Fruit fly (Drosophila melanogaster) whole organism, embryonic: ENCODE measurements around the gene kraken.

ENCODE experiments used
- Atf3 ChIP-seq: fragments of 200-800 bp; sonication (Bioruptor generic); optimal IDR thresholded peaks from 3 replicates; lab custom pipeline; 2016; ENCODE audit warnings: missing biosample characterization, missing genetic modification characterization
- Blimp-1 ChIP-seq: fragments of 200-800 bp; sonication (Bioruptor generic); optimal IDR thresholded peaks from 3 replicates; lab custom pipeline; 2018; ENCODE audit warnings: missing biosample characterization, missing genetic modification characterization, mild to moderate bottlenecking, moderate library complexity, missing genetic modification reagents
- Bteb2 ChIP-seq: fragments of 200-800 bp; sonication (Bioruptor generic); optimal IDR thresholded peaks from 2 replicates; lab custom pipeline; 2016; ENCODE audit warnings: missing biosample characterization, missing genetic modification characterization
- CG10274 ChIP-seq: fragments of 200-800 bp; sonication (Bioruptor generic); optimal IDR thresholded peaks from 3 replicates; lab custom pipeline; 2017; ENCODE audit warnings: missing biosample characterization, mild to moderate bottlenecking, missing genetic modification characterization
- CG10543 ChIP-seq: fragments of 200-800 bp; sonication (Bioruptor generic); optimal IDR thresholded peaks from 3 replicates; lab custom pipeline; 2017; ENCODE audit warnings: missing biosample characterization, mild to moderate bottlenecking, missing genetic modification characterization, moderate library complexity
- CG13624 ChIP-seq: fragments of 200-800 bp; sonication (Bioruptor generic); optimal IDR thresholded peaks from 2 replicates; lab custom pipeline; 2016; ENCODE audit warnings: missing biosample characterization, missing genetic modification characterization
- CG14050 ChIP-seq: fragments of 200-800 bp; sonication (Bioruptor generic); IDR thresholded peaks from 3 replicates; pipeline ENCODE4 v1.3.6; 2022; ENCODE audit warnings: missing biosample characterization, missing genetic modification characterization
- CG14860 ChIP-seq: fragments of 200-800 bp; sonication (Bioruptor generic); IDR thresholded peaks from 3 replicates; pipeline ENCODE4 v1.3.6; 2022; ENCODE audit warnings: missing biosample characterization, missing genetic modification characterization; ENCODE audit not compliant: partially characterized antibody
- CG15696 ChIP-seq: fragments of 200-800 bp; sonication (Bioruptor generic); optimal IDR thresholded peaks from 2 replicates; lab custom pipeline; 2019; ENCODE audit warnings: missing biosample characterization, mild to moderate bottlenecking, missing genetic modification characterization, moderate library complexity
- CG1602 ChIP-seq: fragments of 200-800 bp; sonication (Bioruptor generic); optimal IDR thresholded peaks from 3 replicates; lab custom pipeline; 2016; ENCODE audit warnings: missing biosample characterization, missing genetic modification characterization
- CG2129 ChIP-seq: fragments of 200-800 bp; sonication (Bioruptor generic); IDR thresholded peaks from 2 replicates; pipeline ENCODE4 v1.3.6; 2022; ENCODE audit warnings: missing biosample characterization, missing genetic modification characterization; ENCODE audit not compliant: partially characterized antibody
- CG30020 ChIP-seq: fragments of 200-800 bp; optimal IDR thresholded peaks from 2 replicates; lab custom pipeline; 2019; ENCODE audit warnings: missing biosample characterization, mild to moderate bottlenecking, missing genetic modification characterization, moderate library complexity
- CG4404 ChIP-seq: fragments of 200-800 bp; sonication (Bioruptor generic); IDR thresholded peaks from 2 replicates; pipeline ENCODE4 v1.3.6; 2022; ENCODE audit warnings: missing biosample characterization, missing genetic modification characterization
- CG4820 ChIP-seq: fragments of 200-800 bp; sonication (Bioruptor generic); optimal IDR thresholded peaks from 3 replicates; lab custom pipeline; 2016; ENCODE audit warnings: missing biosample characterization, missing genetic modification characterization
- CG5953 ChIP-seq: fragments of 200-800 bp; sonication (Bioruptor generic); IDR thresholded peaks from 2 replicates; pipeline ENCODE4 v1.3.6; 2022; ENCODE audit warnings: missing biosample characterization, missing genetic modification characterization
- CG6175 ChIP-seq: fragments of 200-800 bp; sonication (Bioruptor generic); IDR thresholded peaks from 3 replicates; pipeline ENCODE4 v1.3.6; 2022; ENCODE audit warnings: missing biosample characterization, missing genetic modification characterization
- CG6272 ChIP-seq: fragments of 200-800 bp; sonication (Bioruptor generic); IDR thresholded peaks from 2 replicates; pipeline ENCODE4 v1.3.6; 2022; ENCODE audit warnings: missing biosample characterization, missing genetic modification characterization
- CG6689 ChIP-seq: fragments of 200-800 bp; sonication (Bioruptor generic); IDR thresholded peaks from 2 replicates; pipeline ENCODE4 v1.3.6; 2022; ENCODE audit warnings: missing biosample characterization, missing genetic modification characterization
- CG7271 ChIP-seq: fragments of 200-800 bp; sonication (Bioruptor generic); optimal IDR thresholded peaks from 2 replicates; lab custom pipeline; 2018; ENCODE audit warnings: missing biosample characterization, mild to moderate bottlenecking, missing genetic modification characterization, moderate library complexity
- CG7963 ChIP-seq: fragments of 200-800 bp; sonication (Bioruptor generic); IDR thresholded peaks from 3 replicates; pipeline ENCODE4 v1.3.6; 2022; ENCODE audit warnings: missing biosample characterization, missing genetic modification characterization; ENCODE audit not compliant: partially characterized antibody
- CG8089 ChIP-seq: fragments of 200-800 bp; sonication (Bioruptor generic); optimal IDR thresholded peaks from 3 replicates; lab custom pipeline; 2016; ENCODE audit warnings: missing biosample characterization, missing genetic modification characterization
- CG8388 ChIP-seq: fragments of 200-800 bp; sonication (Bioruptor generic); optimal IDR thresholded peaks from 2 replicates; lab custom pipeline; 2019; ENCODE audit warnings: missing biosample characterization, mild to moderate bottlenecking, missing genetic modification characterization, moderate library complexity
- CG8924 ChIP-seq: fragments of 200-800 bp; optimal IDR thresholded peaks from 3 replicates; lab custom pipeline; 2019; ENCODE audit warnings: missing biosample characterization, mild to moderate bottlenecking, missing genetic modification characterization, moderate library complexity
- CG9817 ChIP-seq: fragments of 200-800 bp; sonication (Bioruptor generic); optimal IDR thresholded peaks from 2 replicates; lab custom pipeline; 2018; ENCODE audit warnings: missing biosample characterization, mild to moderate bottlenecking, missing genetic modification characterization, moderate library complexity
- Chrac-16 ChIP-seq: fragments of 200-800 bp; sonication (Bioruptor generic); optimal IDR thresholded peaks from 3 replicates; lab custom pipeline; 2016; ENCODE audit warnings: missing biosample characterization, missing genetic modification characterization
- Dbx ChIP-seq: fragments of 200-800 bp; sonication (Bioruptor generic); IDR thresholded peaks from 3 replicates; pipeline ENCODE4 v1.3.6; 2022; ENCODE audit warnings: missing biosample characterization, missing genetic modification characterization
- HLH4C ChIP-seq: fragments of 200-800 bp; sonication (Bioruptor generic); IDR thresholded peaks from 3 replicates; pipeline ENCODE4 v1.3.6; 2022; ENCODE audit warnings: missing biosample characterization, missing genetic modification characterization; ENCODE audit not compliant: partially characterized antibody
- HLHmδ ChIP-seq: fragments of 200-800 bp; sonication (Bioruptor generic); optimal IDR thresholded peaks from 2 replicates; lab custom pipeline; 2018; ENCODE audit warnings: missing biosample characterization, mild to moderate bottlenecking, missing genetic modification characterization, moderate library complexity
- HmgD ChIP-seq: fragments of 200-800 bp; sonication (Bioruptor generic); optimal IDR thresholded peaks from 3 replicates; lab custom pipeline; 2016; ENCODE audit warnings: missing biosample characterization, missing genetic modification characterization
- Hsf ChIP-seq: fragments of 200-800 bp; sonication (Bioruptor generic); optimal IDR thresholded peaks from 3 replicates; lab custom pipeline; 2016; ENCODE audit warnings: missing biosample characterization, missing genetic modification characterization
- Lhr ChIP-seq: fragments of 200-800 bp; sonication (Bioruptor generic); optimal IDR thresholded peaks from 3 replicates; lab custom pipeline; 2017; ENCODE audit warnings: mild to moderate bottlenecking, missing biosample characterization, missing genetic modification reagents, missing genetic modification characterization
- Med ChIP-seq: fragments of 200-800 bp; sonication (Bioruptor generic); peaks from one replicate; lab custom pipeline; 2016; ENCODE audit warnings: missing biosample characterization, missing genetic modification characterization, mild to moderate bottlenecking, inconsistent platforms, moderate library complexity
- NC2β ChIP-seq: fragments of 200-800 bp; sonication (Bioruptor generic); optimal IDR thresholded peaks from 2 replicates; lab custom pipeline; 2016; ENCODE audit warnings: missing biosample characterization, missing genetic modification characterization
- Sox102F ChIP-seq: fragments of 200-800 bp; sonication (Bioruptor generic); optimal IDR thresholded peaks from 2 replicates; lab custom pipeline; 2018; ENCODE audit warnings: missing biosample characterization, mild to moderate bottlenecking, missing genetic modification characterization, moderate library complexity
- Ssrp ChIP-seq: fragments of 200-800 bp; sonication (Bioruptor generic); optimal IDR thresholded peaks from 2 replicates; lab custom pipeline; 2018; ENCODE audit warnings: missing biosample characterization, mild to moderate bottlenecking, missing genetic modification characterization, moderate library complexity
- cas ChIP-seq: fragments of 200-800 bp; sonication (Bioruptor generic); IDR thresholded peaks from 2 replicates; pipeline ENCODE4 v1.3.6; 2022; ENCODE audit warnings: missing biosample characterization, missing genetic modification characterization
- crol ChIP-seq: fragments of 200-800 bp; sonication (Bioruptor generic); IDR thresholded peaks from 2 replicates; pipeline ENCODE4 v1.3.6; 2022; ENCODE audit warnings: missing biosample characterization, missing genetic modification characterization
- gce ChIP-seq: fragments of 200-800 bp; sonication (Bioruptor generic); IDR thresholded peaks from 3 replicates; pipeline ENCODE4 v1.3.6; 2022; ENCODE audit warnings: missing biosample characterization, missing genetic modification characterization
- gcm ChIP-seq: fragments of 200-800 bp; sonication (Bioruptor generic); optimal IDR thresholded peaks from 2 replicates; lab custom pipeline; 2019; ENCODE audit warnings: missing biosample characterization, mild to moderate bottlenecking, missing genetic modification characterization, moderate library complexity
- grau ChIP-seq: fragments of 200-800 bp; optimal IDR thresholded peaks from 3 replicates; lab custom pipeline; 2019; ENCODE audit warnings: missing biosample characterization, mild to moderate bottlenecking, missing genetic modification characterization, moderate library complexity
- luna ChIP-seq: fragments of 200-800 bp; sonication (Bioruptor generic); optimal IDR thresholded peaks from 2 replicates; lab custom pipeline; 2016; ENCODE audit warnings: missing biosample characterization, missing genetic modification characterization
- mld ChIP-seq: fragments of 200-800 bp; sonication (Bioruptor generic); IDR thresholded peaks from 3 replicates; pipeline ENCODE4 v1.3.6; 2022; ENCODE audit warnings: missing biosample characterization, missing genetic modification characterization; ENCODE audit not compliant: partially characterized antibody
- nmo ChIP-seq: fragments of 200-800 bp; sonication (Bioruptor generic); optimal IDR thresholded peaks from 2 replicates; lab custom pipeline; 2018; ENCODE audit warnings: missing biosample characterization, mild to moderate bottlenecking, missing genetic modification characterization, moderate library complexity
- prd ChIP-seq, 3 experiments: fragments of >200 bp in 2 of 3; fragments of 200-800 bp in 1 of 3; sonication (Bioruptor generic) in 1 of 3; optimal IDR thresholded peaks in 2 of 3; IDR thresholded peaks in 1 of 3; 2 replicates in 2 of 3; 3 replicates in 1 of 3; pipeline versions ENCODE4 v1.3.6 to Lab custom; 2017 to 2022; ENCODE audit warnings: missing biosample characterization in 1 of 3, missing genetic modification characterization in 1 of 3
- repo ChIP-seq: fragments of 200-800 bp; sonication (Bioruptor generic); optimal IDR thresholded peaks from 2 replicates; lab custom pipeline; 2016; ENCODE audit warnings: missing biosample characterization, missing genetic modification characterization
- seq ChIP-seq: fragments of 200-800 bp; sonication (Bioruptor generic); IDR thresholded peaks from 2 replicates; pipeline ENCODE4 v1.3.6; 2022; ENCODE audit warnings: missing biosample characterization, missing genetic modification characterization
- slbo ChIP-seq: fragments of 200-800 bp; sonication (Bioruptor generic); IDR thresholded peaks from 2 replicates; pipeline ENCODE4 v1.3.6; 2022; ENCODE audit warnings: missing biosample characterization, missing genetic modification characterization
- z ChIP-seq: fragments of 200-800 bp; sonication (Bioruptor generic); IDR thresholded peaks from 3 replicates; pipeline ENCODE4 v1.3.6; 2022; ENCODE audit warnings: missing biosample characterization, missing genetic modification characterization

The kraken gene

DNA sequence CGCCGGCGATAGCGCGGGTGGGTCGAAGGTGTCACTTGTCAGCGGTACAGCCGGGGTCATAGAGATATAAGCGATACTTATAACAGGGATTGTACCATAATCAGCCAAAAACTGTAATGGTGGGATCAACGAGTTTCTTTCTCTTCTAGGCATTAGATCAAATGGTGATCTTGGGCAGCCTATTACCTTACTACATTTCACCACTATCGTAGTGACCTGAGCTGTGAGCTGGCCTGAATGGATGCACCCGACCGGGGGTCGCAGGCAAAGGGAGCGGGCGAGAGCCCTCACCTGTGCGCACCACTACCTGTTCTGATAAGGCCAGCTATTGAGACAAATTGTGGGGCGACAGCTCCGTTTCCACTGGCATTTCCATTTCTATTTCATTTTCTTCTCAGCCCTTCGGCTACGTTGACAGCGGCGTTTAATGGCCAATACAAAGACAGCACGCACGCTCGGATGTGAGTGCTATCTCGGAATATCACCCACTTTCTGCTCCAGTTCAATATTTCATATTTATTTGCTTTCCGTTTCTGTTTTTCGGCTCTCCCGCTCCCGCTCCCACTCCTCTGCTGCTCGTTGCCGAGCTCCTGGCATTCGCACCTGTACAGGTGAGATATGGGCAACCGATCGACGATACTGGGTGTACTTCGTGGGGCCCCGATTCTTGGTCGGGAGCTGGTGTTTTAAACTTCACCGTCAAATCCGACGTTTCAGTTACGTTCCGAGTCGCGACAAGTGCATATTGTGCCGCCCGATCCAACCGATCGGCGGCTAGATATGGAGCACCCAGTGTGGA is 4.3 kb downstream of the kraken start (continued):
- peak; percentile 73 for TF ChIP-seq CG5953 (GFP tag; lab: Robert Waterston, UW)
- TF ChIP-seq gcm = peak; percentile 78
- peak; percentile 51 for TF ChIP-seq CG13624 (GFP tag; lab: Kevin White, UChicago)
- peak; percentile 77 for TF ChIP-seq slbo (GFP tag; lab: Robert Waterston, UW)
- no peak for TF ChIP-seq luna (GFP tag; lab: Kevin White, UChicago)
- no peak for TF ChIP-seq CG6175 (GFP tag; lab: Robert Waterston, UW)
- TF ChIP-seq CG14050 (GFP tag; lab: Robert Waterston, UW) = peak; percentile 65
- peak; percentile 59; the same call in 1 of the 2 replicates for TF ChIP-seq seq
- TF ChIP-seq CG30020 (tag; lab: Kevin White, UChicago) = peak; percentile 9
- TF ChIP-seq nmo (GFP tag; lab: Kevin White, UChicago) = peak; percentile 83
- no peak for TF ChIP-seq HLH4C (GFP tag; lab: Robert Waterston, UW)
- TF ChIP-seq CG8089 = peak; percentile 44
- TF ChIP-seq gce = peak; percentile 79; the same call in 1 of the 3 replicates
- TF ChIP-seq CG14860 (GFP tag; lab: Robert Waterston, UW) = no peak
- TF ChIP-seq Hsf = peak; percentile 75
- no peak for TF ChIP-seq z (GFP tag; lab: Robert Waterston, UW)
- peak; percentile 29 for TF ChIP-seq CG10274 (GFP tag; lab: Kevin White, UChicago)
- peak; percentile 59 for TF ChIP-seq Chrac-16
- peak; percentile 57; the same call in 1 of the 2 replicates for TF ChIP-seq CG4404
- TF ChIP-seq CG1602 (GFP tag; lab: Kevin White, UChicago) = peak; percentile 62
- no peak for TF ChIP-seq CG2129 (GFP tag; lab: Robert Waterston, UW)
- TF ChIP-seq CG10543 = peak; percentile 17
- TF ChIP-seq mld (GFP tag; lab: Robert Waterston, UW) = no peak
- no peak for TF ChIP-seq CG7963
- TF ChIP-seq NC2β (GFP tag; lab: Kevin White, UChicago) = peak; percentile 21
- peak; percentile 48 for TF ChIP-seq CG15696 (tag; lab: Kevin White, UChicago)
- TF ChIP-seq Bteb2 (GFP tag; lab: Kevin White, UChicago) = no peak
- TF ChIP-seq cas = no peak
- TF ChIP-seq prd (optimal IDR thresholded peaks at IDR 0.05; lab: Kevin White, UChicago) = no peak
- peak; percentile 89 for TF ChIP-seq prd (GFP tag; IDR thresholded peaks at IDR 0.05; lab: Robert Waterston, UW)
- TF ChIP-seq grau (tag; lab: Kevin White, UChicago) = peak; percentile 73
- 0 out of 3 replicates have a peak, but pooled peaks have one; percentile 17 for TF ChIP-seq Dbx (GFP tag; lab: Robert Waterston, UW)
- TF ChIP-seq CG9817 (tag; lab: Kevin White, UChicago) = peak; percentile 23
- peak; percentile 80 for TF ChIP-seq Sox102F (GFP tag; lab: Kevin White, UChicago)
- TF ChIP-seq crol = peak; percentile 86
- peak; percentile 23 for TF ChIP-seq HmgD
- peak; percentile 25 for TF ChIP-seq Atf3 (GFP tag; lab: Kevin White, UChicago)
- TF ChIP-seq CG7271 (tag; lab: Kevin White, UChicago) = peak; percentile 20
- peak; percentile 88 for TF ChIP-seq CG6689
- peak; percentile 23 for TF ChIP-seq Lhr (GFP tag; lab: Kevin White, UChicago)
- no peak for TF ChIP-seq HLHmδ (GFP tag; lab: Kevin White, UChicago)
- TF ChIP-seq CG8388 (GFP tag; lab: Kevin White, UChicago) = peak; percentile 63
- peak; percentile 78 for TF ChIP-seq CG4820 (GFP tag; lab: Kevin White, UChicago)
- TF ChIP-seq Med (GFP tag; lab: Kevin White, UChicago) = peak; percentile 96
- peak; percentile 82 for TF ChIP-seq CG8924 (tag; lab: Kevin White, UChicago)
- peak; percentile 78 for TF ChIP-seq CG6272
- TF ChIP-seq Ssrp (tag; lab: Kevin White, UChicago) = peak; percentile 72
- TF ChIP-seq Blimp-1 = peak; percentile 80
- TF ChIP-seq repo (GFP tag; lab: Kevin White, UChicago) = peak; percentile 45
